Worm (Caenorhabditis elegans) whole organism, L4 larva: ENCODE data around the gene F43E12.1.

Source experiments
- R02D3.7 ChIP-seq: fragments of 150-350 bp; sonication (generic microtip); optimal IDR thresholded peaks from 3 replicates; lab custom pipeline; 2014; ENCODE audit warnings: missing biosample characterization, missing genetic modification characterization
- T20F7.1 ChIP-seq: fragments of 200-800 bp; sonication (Bioruptor generic); optimal IDR thresholded peaks from 2 replicates; lab custom pipeline; 2018; ENCODE audit warnings: mild to moderate bottlenecking, missing genetic modification characterization, missing compliant biosample characterization
- T26A8.4 ChIP-seq: fragments of 200-800 bp; sonication (Bioruptor generic); IDR thresholded peaks from 2 replicates; pipeline ENCODE4 v1.3.6; 2022; ENCODE audit warnings: missing genetic modification characterization, missing compliant biosample characterization
- Y5F2A.4 ChIP-seq: fragments of 200-800 bp; sonication (Bioruptor generic); optimal IDR thresholded peaks from 2 replicates; lab custom pipeline; 2018; ENCODE audit warnings: mild to moderate bottlenecking, missing genetic modification characterization, missing compliant biosample characterization
- ZK546.5 ChIP-seq, 2 experiments: sonication (generic microtip); optimal IDR thresholded peaks; 2 replicates each; lab custom pipeline; 2017; ENCODE audit warnings: missing biosample characterization in 2 of 2, missing genetic modification characterization in 2 of 2
- aha-1 ChIP-seq: fragments of 150-350 bp; peaks from one replicate; lab custom pipeline; 2014; ENCODE audit warnings: missing biosample characterization, missing genetic modification characterization
- arid-1 ChIP-seq: fragments of 200-800 bp; sonication (Bioruptor generic); conservative IDR thresholded peaks from 2 replicates; pipeline ENCODE4 v1.3.6; 2022; ENCODE audit warnings: missing genetic modification reagents, missing genetic modification characterization, missing compliant biosample characterization
- ceh-28 ChIP-seq: fragments of 150-350 bp; optimal IDR thresholded peaks from 2 replicates; lab custom pipeline; 2014; ENCODE audit warnings: missing biosample characterization, missing genetic modification reagents, missing genetic modification characterization
- ceh-62 ChIP-seq: sonication (generic microtip); optimal IDR thresholded peaks from 2 replicates; lab custom pipeline; 2017; ENCODE audit warnings: missing biosample characterization, missing genetic modification characterization
- daf-16 ChIP-seq, 3 experiments: sonication (generic microtip); optimal IDR thresholded peaks; 2 replicates each; lab custom pipeline; 2016 to 2017; ENCODE audit warnings: missing genetic modification characterization in 3 of 3, missing genetic modification reagents in 3 of 3, mild to moderate bottlenecking in 2 of 3, missing compliant biosample characterization in 2 of 3, missing biosample characterization in 1 of 3, moderate library complexity in 1 of 3
- daf-19 ChIP-seq: fragments of 200-800 bp; sonication (Bioruptor generic); conservative IDR thresholded peaks from 2 replicates; pipeline ENCODE4 v1.3.6; 2022; ENCODE audit warnings: missing genetic modification characterization, missing compliant biosample characterization
- daf-8 ChIP-seq: fragments of 200-800 bp; sonication (Bioruptor generic); IDR thresholded peaks from 2 replicates; pipeline ENCODE4 v1.3.6; 2022; ENCODE audit warnings: missing genetic modification characterization, missing compliant biosample characterization
- fkh-10 ChIP-seq: fragments of 150-350 bp; optimal IDR thresholded peaks from 2 replicates; lab custom pipeline; 2014; ENCODE audit warnings: missing biosample characterization, missing genetic modification reagents, missing genetic modification characterization
- hlh-30 ChIP-seq: sonication (generic microtip); optimal IDR thresholded peaks from 2 replicates; lab custom pipeline; 2017; ENCODE audit warnings: antibody characterized with exemption, mild to moderate bottlenecking, missing genetic modification characterization, missing compliant biosample characterization; ENCODE audit not compliant: insufficient read depth
- hmg-1.1 ChIP-seq: fragments of 200-800 bp; sonication (Bioruptor generic); IDR thresholded peaks from 2 replicates; pipeline ENCODE4 v1.3.6; 2022; ENCODE audit warnings: missing genetic modification reagents, missing genetic modification characterization, missing compliant biosample characterization
- lin-1 ChIP-seq: fragments of 200-800 bp; sonication (Bioruptor generic); IDR thresholded peaks from 2 replicates; pipeline ENCODE4 v1.3.6; 2022; ENCODE audit warnings: missing genetic modification reagents, missing genetic modification characterization, missing compliant biosample characterization
- lin-38 ChIP-seq: fragments of 200-800 bp; sonication (Bioruptor generic); IDR thresholded peaks from 2 replicates; pipeline ENCODE4 v1.3.6; 2022; ENCODE audit warnings: missing genetic modification reagents, missing genetic modification characterization, missing compliant biosample characterization
- lir-3 ChIP-seq: sonication (generic microtip); optimal IDR thresholded peaks from 2 replicates; lab custom pipeline; 2016; ENCODE audit warnings: mild to moderate bottlenecking, missing genetic modification characterization, missing compliant biosample characterization
- madf-5 ChIP-seq, 2 experiments: fragments of 200-800 bp; sonication (Bioruptor generic); IDR thresholded peaks; 2 replicates each; pipeline ENCODE4 v1.3.6; 2022; ENCODE audit warnings: missing compliant biosample characterization in 2 of 2, missing genetic modification characterization in 2 of 2
- madf-9 ChIP-seq: fragments of 200-800 bp; sonication (Bioruptor generic); conservative IDR thresholded peaks from 2 replicates; pipeline ENCODE4 v1.3.6; 2022; ENCODE audit warnings: missing genetic modification reagents, missing genetic modification characterization, missing compliant biosample characterization
- mdl-1 ChIP-seq, 2 experiments: fragments of 150-350 bp in 1 of 2; sonication (generic microtip) in 1 of 2; optimal IDR thresholded peaks; 2 replicates each; lab custom pipeline; 2014 to 2017; ENCODE audit warnings: missing biosample characterization in 2 of 2, missing genetic modification characterization in 2 of 2
- nhr-11 ChIP-seq: fragments of 150-350 bp; optimal IDR thresholded peaks from 2 replicates; lab custom pipeline; 2014; ENCODE audit warnings: missing biosample characterization, missing genetic modification characterization
- nhr-237 ChIP-seq: sonication (generic microtip); optimal IDR thresholded peaks from 2 replicates; lab custom pipeline; 2017; ENCODE audit warnings: missing biosample characterization, missing genetic modification characterization
- nhr-28 ChIP-seq: fragments of 150-350 bp; optimal IDR thresholded peaks from 2 replicates; lab custom pipeline; 2014; ENCODE audit warnings: missing biosample characterization, missing genetic modification characterization
- nhr-42 ChIP-seq: fragments of 200-800 bp; sonication (Bioruptor generic); IDR thresholded peaks from 2 replicates; pipeline ENCODE4 v1.3.6; 2022; ENCODE audit warnings: missing genetic modification characterization, missing compliant biosample characterization
- pha-4 ChIP-seq, 2 experiments: fragments of 150-350 bp in 1 of 2; fragments of 200-800 bp in 1 of 2; sonication (Bioruptor generic) in 1 of 2; IDR thresholded peaks in 1 of 2; optimal IDR thresholded peaks in 1 of 2; 2 replicates each; pipeline versions ENCODE4 v1.3.6 to Lab custom; 2014 to 2022; ENCODE audit warnings: missing genetic modification characterization in 2 of 2, missing genetic modification reagents in 2 of 2, missing biosample characterization in 1 of 2, missing compliant biosample characterization in 1 of 2
- saeg-2 ChIP-seq: fragments of 200-800 bp; sonication (Bioruptor generic); IDR thresholded peaks from 2 replicates; pipeline ENCODE4 v1.3.6; 2022; ENCODE audit warnings: missing genetic modification reagents, missing genetic modification characterization, missing compliant biosample characterization
- sdz-12 ChIP-seq: fragments of 200-800 bp; sonication (Bioruptor generic); optimal IDR thresholded peaks from 2 replicates; lab custom pipeline; 2018; ENCODE audit warnings: mild to moderate bottlenecking, missing genetic modification characterization, missing compliant biosample characterization
- spr-3 ChIP-seq: fragments of 200-800 bp; sonication (Bioruptor generic); optimal IDR thresholded peaks from 2 replicates; lab custom pipeline; 2018; ENCODE audit warnings: mild to moderate bottlenecking, missing genetic modification characterization, missing compliant biosample characterization
- unc-39 ChIP-seq: sonication (generic microtip); optimal IDR thresholded peaks from 2 replicates; lab custom pipeline; 2017; ENCODE audit warnings: missing biosample characterization, missing genetic modification characterization
- unc-62 ChIP-seq, 3 experiments: fragments of 150-350 bp in 1 of 3; sonication (generic microtip); optimal IDR thresholded peaks in 2 of 3; peaks in 1 of 3; 1 replicate in 1 of 3; 2 replicates in 2 of 3; lab custom pipeline; 2014 to 2017; ENCODE audit warnings: missing biosample characterization in 3 of 3, missing genetic modification characterization in 3 of 3, missing genetic modification reagents in 3 of 3, missing genotype in 1 of 3
- vab-7 ChIP-seq: fragments of 200-800 bp; sonication (Bioruptor generic); IDR thresholded peaks from 2 replicates; pipeline ENCODE4 v1.3.6; 2022; ENCODE audit warnings: missing genetic modification reagents, missing genetic modification characterization, missing compliant biosample characterization
- zfp-2 ChIP-seq: sonication (generic microtip); optimal IDR thresholded peaks from 2 replicates; lab custom pipeline; 2016; ENCODE audit warnings: mild to moderate bottlenecking, missing genetic modification characterization, missing compliant biosample characterization
- ztf-7 ChIP-seq: fragments of 150-350 bp; optimal IDR thresholded peaks from 2 replicates; lab custom pipeline; 2014; ENCODE audit warnings: missing biosample characterization, missing genetic modification characterization

F43E12.1 gene

ce11 chrX:7181627-7182026, 4.2 kb downstream of the F43E12.1 start (continued):
- peak; percentile 47 for TF ChIP-seq zfp-2 (tag; lab: Kevin White, UChicago)
- no peak for TF ChIP-seq fkh-10 (GFP tag; lab: Kevin White, UChicago)
- TF ChIP-seq arid-1 (GFP tag; lab: Robert Waterston, UW): no peak
- peak; percentile 97 for TF ChIP-seq nhr-42 (GFP tag; lab: Robert Waterston, UW)
- TF ChIP-seq ceh-28 (tag; lab: Kevin White, UChicago): peak; percentile 38
- no peak for TF ChIP-seq spr-3
- TF ChIP-seq daf-8 (GFP tag; lab: Robert Waterston, UW): 0 out of 2 replicates have a peak, but pooled peaks have one; percentile 16
- peak; percentile 98 for TF ChIP-seq hmg-1.1 (GFP tag; lab: Robert Waterston, UW)
- peak; percentile 18 to 80 for TF ChIP-seq mdl-1 (tag; optimal IDR thresholded peaks at IDR 0.05; lab: Kevin White, UChicago)
- no peak for TF ChIP-seq ZK546.5 (tag; optimal IDR thresholded peaks at IDR 0.05; lab: Kevin White, UChicago)
- TF ChIP-seq unc-39 (tag; lab: Kevin White, UChicago): no peak
- no peak for TF ChIP-seq sdz-12 (GFP tag; lab: Kevin White, UChicago)

- TF ChIP-seq nhr-11 (tag; lab: Kevin White, UChicago) (no peak), aha-1 (tag; lab: Kevin White, UChicago) (peak; percentile 66)
Observed at ce11 chrX:7187602-7188001, 10.2 kb downstream of the F43E12.1 start, which contains the start of gene C55B6.4. TSS of gene C55B6.4 (minus strand) at chrX:7187702.

ce11 chrX:7191882-7192281, 14.4 kb downstream of the F43E12.1 start, which contains the start of gene C55B6.7:
TSS of gene C55B6.7 (minus strand) at chrX:7191982.
- TF ChIP-seq nhr-237 (tag; lab: Kevin White, UChicago) (no peak), T26A8.4 (no peak), lin-38 (GFP tag; lab: Robert Waterston, UW) (no peak), pha-4 (GFP tag; IDR thresholded peaks at IDR 0.05; lab: Robert Waterston, UW) (no peak), pha-4 (tag; optimal IDR thresholded peaks at IDR 0.05; lab: Kevin White, UChicago) (no peak)

DNA sequence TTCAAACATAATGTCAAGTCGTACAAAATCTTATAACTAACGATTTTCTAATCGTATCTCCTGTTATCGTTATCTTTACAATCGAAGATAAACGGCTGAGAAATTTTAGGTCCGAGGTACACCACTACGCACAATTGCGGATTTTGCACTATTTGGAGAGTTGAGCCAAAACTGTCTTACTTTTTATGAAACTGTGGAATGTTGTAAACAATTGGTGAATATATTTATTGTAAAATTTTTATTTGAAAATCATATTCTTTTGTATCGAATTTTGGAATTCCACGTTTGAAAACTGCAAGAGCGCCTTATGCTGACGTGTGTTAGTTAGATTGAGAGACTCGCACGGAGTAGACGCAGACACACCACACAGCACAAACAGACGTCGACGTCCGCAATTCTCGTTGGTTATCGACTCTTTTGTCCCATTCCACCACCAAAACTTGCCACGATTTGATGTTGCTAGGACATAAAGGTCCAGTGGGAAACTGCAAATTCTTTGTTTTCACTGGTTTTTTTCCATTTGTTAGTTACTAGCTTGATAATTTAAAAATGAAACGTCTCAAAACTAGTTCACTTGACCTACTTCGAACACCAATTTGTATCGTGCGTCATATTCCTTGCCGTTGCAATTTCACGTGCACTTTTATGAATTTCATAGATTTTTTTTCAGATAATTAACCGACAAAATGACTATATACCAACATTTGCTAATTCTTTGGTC, 16.6 kb downstream of the F43E12.1 start, which contains the start of gene dnj-7:
Gene dnj-7 (plus strand): TSS at position 671 of the 721 bp plus-strand sequence.
- no peak for TF ChIP-seq R02D3.7 (tag; lab: Kevin White, UChicago)
- TF ChIP-seq madf-5 (GFP tag; IDR thresholded peaks at IDR 0.05; lab: Robert Waterston, UW): no peak
- TF ChIP-seq T20F7.1 (GFP tag; lab: Kevin White, UChicago): peak; percentile 44
- TF ChIP-seq unc-62 (GFP tag; optimal IDR thresholded peaks at IDR 0.05 in 1 of 2; lab: Kevin White, UChicago): peak in 1 of 2 experiments; percentile 85
- TF ChIP-seq unc-62 (tag; optimal IDR thresholded peaks at IDR 0.05; lab: Kevin White, UChicago): no peak
- TF ChIP-seq lir-3 (tag; lab: Kevin White, UChicago): no peak
- TF ChIP-seq daf-19: no peak
- no peak for TF ChIP-seq ztf-7 (tag; lab: Kevin White, UChicago)
- no peak for TF ChIP-seq vab-7
- TF ChIP-seq saeg-2 (GFP tag; lab: Robert Waterston, UW): no peak
- TF ChIP-seq nhr-28 (tag; lab: Kevin White, UChicago): peak; percentile 25
- TF ChIP-seq madf-9 (GFP tag; lab: Robert Waterston, UW): no peak
- TF ChIP-seq hlh-30 (tag; lab: Kevin White, UChicago): peak; percentile 3
- no peak for TF ChIP-seq daf-16 (GFP tag; optimal IDR thresholded peaks at IDR 0.05; lab: Kevin White, UChicago)
- TF ChIP-seq daf-16 (tag; optimal IDR thresholded peaks at IDR 0.05; lab: Kevin White, UChicago): peak; percentile 0
- TF ChIP-seq ZK546.5 (tag; optimal IDR thresholded peaks at IDR 0.05; lab: Kevin White, UChicago): no peak
- no peak for TF ChIP-seq zfp-2 (tag; lab: Kevin White, UChicago)
- TF ChIP-seq nhr-11 (tag; lab: Kevin White, UChicago): peak; percentile 27
- TF ChIP-seq lin-1: no peak
- no peak for TF ChIP-seq ceh-62 (tag; lab: Kevin White, UChicago)
- TF ChIP-seq arid-1 (GFP tag; lab: Robert Waterston, UW): no peak
- TF ChIP-seq Y5F2A.4 (GFP tag; lab: Kevin White, UChicago): no peak
